Fruit fly (Drosophila melanogaster) whole organism, embryonic: ENCODE data around the gene et.

Experiments used
- CG10267 ChIP-seq: fragments of 200-800 bp; sonication (Bioruptor generic); optimal IDR thresholded peaks from 2 replicates; lab custom pipeline; 2018; ENCODE audit warnings: missing biosample characterization, mild to moderate bottlenecking, missing genetic modification characterization, moderate library complexity
- CG12391 ChIP-seq: fragments of 200-800 bp; sonication (Bioruptor generic); optimal IDR thresholded peaks from 3 replicates; lab custom pipeline; 2018; ENCODE audit warnings: missing biosample characterization, mild to moderate bottlenecking, missing genetic modification characterization, moderate library complexity
- CG13775 ChIP-seq: fragments of 200-800 bp; sonication (Bioruptor generic); optimal IDR thresholded peaks from 3 replicates; lab custom pipeline; 2017; ENCODE audit warnings: missing biosample characterization, mild to moderate bottlenecking, missing genetic modification characterization
- CG1647 ChIP-seq: fragments of 200-800 bp; sonication (Bioruptor generic); optimal IDR thresholded peaks from 3 replicates; lab custom pipeline; 2016; ENCODE audit warnings: missing biosample characterization, missing genetic modification characterization
- CG18262 ChIP-seq: fragments of 200-800 bp; optimal IDR thresholded peaks from 3 replicates; lab custom pipeline; 2019; ENCODE audit warnings: missing biosample characterization, mild to moderate bottlenecking, missing genetic modification characterization, moderate library complexity
- CG2712 ChIP-seq: fragments of 200-800 bp; optimal IDR thresholded peaks from 3 replicates; lab custom pipeline; 2019; ENCODE audit warnings: missing biosample characterization, mild to moderate bottlenecking, missing genetic modification characterization, moderate library complexity
- CG30020 ChIP-seq: fragments of 200-800 bp; optimal IDR thresholded peaks from 2 replicates; lab custom pipeline; 2019; ENCODE audit warnings: missing biosample characterization, mild to moderate bottlenecking, missing genetic modification characterization, moderate library complexity
- CG34422 ChIP-seq: fragments of 200-800 bp; sonication (Bioruptor generic); IDR thresholded peaks from 3 replicates; pipeline ENCODE4 v1.3.6; 2022; ENCODE audit warnings: missing biosample characterization, missing genetic modification characterization
- CG4854 ChIP-seq: fragments of 200-800 bp; sonication (Bioruptor generic); optimal IDR thresholded peaks from 2 replicates; lab custom pipeline; 2016; ENCODE audit warnings: missing biosample characterization, missing genetic modification characterization, inconsistent platforms
- CG5180 ChIP-seq: fragments of 200-800 bp; sonication (Bioruptor generic); optimal IDR thresholded peaks from 3 replicates; lab custom pipeline; 2017; ENCODE audit warnings: missing biosample characterization, missing genetic modification characterization, mild to moderate bottlenecking, moderate library complexity, missing genetic modification reagents
- CG6654 ChIP-seq: fragments of 200-800 bp; sonication (Bioruptor generic); optimal IDR thresholded peaks from 2 replicates; lab custom pipeline; 2017; ENCODE audit warnings: missing biosample characterization, mild to moderate bottlenecking, missing genetic modification characterization
- CG8765 ChIP-seq: fragments of 200-800 bp; sonication (Bioruptor generic); IDR thresholded peaks from 2 replicates; pipeline ENCODE4 v1.3.6; 2022; ENCODE audit warnings: missing biosample characterization, missing genetic modification characterization
- CG9797 ChIP-seq: fragments of 200-800 bp; sonication (Bioruptor generic); optimal IDR thresholded peaks from 3 replicates; lab custom pipeline; 2018; ENCODE audit warnings: missing biosample characterization, mild to moderate bottlenecking, missing genetic modification characterization
- Dll ChIP-seq: fragments of 200-800 bp; sonication (Bioruptor generic); IDR thresholded peaks from 4 replicates; pipeline ENCODE4 v1.3.6; 2022; ENCODE audit warnings: missing biosample characterization, missing genetic modification characterization; ENCODE audit not compliant: partially characterized antibody
- Doc3 ChIP-seq: fragments of 200-800 bp; sonication (Bioruptor generic); IDR thresholded peaks from 3 replicates; pipeline ENCODE4 v1.3.6; 2022; ENCODE audit warnings: missing biosample characterization, missing genetic modification characterization; ENCODE audit not compliant: partially characterized antibody
- Ets65A ChIP-seq: fragments of 200-800 bp; sonication (Bioruptor generic); peaks from one replicate; lab custom pipeline; 2016; ENCODE audit warnings: missing biosample characterization, missing genetic modification characterization
- HLH4C ChIP-seq: fragments of 200-800 bp; sonication (Bioruptor generic); IDR thresholded peaks from 3 replicates; pipeline ENCODE4 v1.3.6; 2022; ENCODE audit warnings: missing biosample characterization, missing genetic modification characterization; ENCODE audit not compliant: partially characterized antibody
- Hr78 ChIP-seq, 2 experiments: fragments of 200-800 bp in 1 of 2; fragments of >200 bp in 1 of 2; sonication (Bioruptor generic) in 1 of 2; optimal IDR thresholded peaks; 2 replicates each; lab custom pipeline; 2017 to 2019; ENCODE audit warnings: missing biosample characterization in 2 of 2, missing genetic modification characterization in 2 of 2, mild to moderate bottlenecking in 1 of 2, moderate library complexity in 1 of 2
- Mad ChIP-seq: fragments of 200-800 bp; sonication (Bioruptor generic); optimal IDR thresholded peaks from 2 replicates; lab custom pipeline; 2016; ENCODE audit warnings: missing biosample characterization, missing genetic modification characterization
- Optix ChIP-seq: fragments of 200-800 bp; sonication (Bioruptor generic); IDR thresholded peaks from 3 replicates; pipeline ENCODE4 v1.3.6; 2022; ENCODE audit warnings: missing biosample characterization, missing genetic modification characterization
- PHDP ChIP-seq: fragments of 200-800 bp; sonication (Bioruptor generic); optimal IDR thresholded peaks from 3 replicates; lab custom pipeline; 2018; ENCODE audit warnings: missing biosample characterization, mild to moderate bottlenecking, missing genetic modification characterization, moderate library complexity
- Trl ChIP-seq, 3 experiments: fragments of >200 bp in 2 of 3; fragments of 200-800 bp in 1 of 3; sonication (Bioruptor generic) in 1 of 3; optimal IDR thresholded peaks; 2 replicates in 1 of 3; 3 replicates in 2 of 3; lab custom pipeline; 2016 to 2017; ENCODE audit warnings: missing biosample characterization in 1 of 3, missing genetic modification characterization in 1 of 3
- ara ChIP-seq: fragments of 200-800 bp; sonication (Bioruptor generic); IDR thresholded peaks from 2 replicates; pipeline ENCODE4 v1.3.6; 2022; ENCODE audit warnings: missing biosample characterization, missing genetic modification characterization
- ato ChIP-seq: fragments of 200-800 bp; sonication (Bioruptor generic); IDR thresholded peaks from 2 replicates; pipeline ENCODE4 v1.3.6; 2022; ENCODE audit warnings: missing biosample characterization, missing genetic modification characterization; ENCODE audit not compliant: partially characterized antibody
- crol ChIP-seq: fragments of 200-800 bp; sonication (Bioruptor generic); IDR thresholded peaks from 2 replicates; pipeline ENCODE4 v1.3.6; 2022; ENCODE audit warnings: missing biosample characterization, missing genetic modification characterization
- dan ChIP-seq: fragments of 200-800 bp; sonication (Bioruptor generic); IDR thresholded peaks from 2 replicates; pipeline ENCODE4 v1.3.6; 2022; ENCODE audit warnings: missing biosample characterization, missing genetic modification characterization
- dimm ChIP-seq: fragments of 200-800 bp; sonication (Bioruptor generic); IDR thresholded peaks from 2 replicates; pipeline ENCODE4 v1.3.6; 2022; ENCODE audit warnings: missing biosample characterization, missing genetic modification characterization
- dmrt11E ChIP-seq: fragments of 200-800 bp; sonication (Bioruptor generic); optimal IDR thresholded peaks from 3 replicates; lab custom pipeline; 2018; ENCODE audit warnings: missing biosample characterization, mild to moderate bottlenecking, missing genetic modification characterization, moderate library complexity
- dmrt99B ChIP-seq: fragments of 200-800 bp; sonication (Bioruptor generic); optimal IDR thresholded peaks from 2 replicates; lab custom pipeline; 2018; ENCODE audit warnings: missing biosample characterization, mild to moderate bottlenecking, missing genetic modification characterization, moderate library complexity
- esg ChIP-seq: fragments of 200-800 bp; sonication (Bioruptor generic); conservative IDR thresholded peaks from 2 replicates; pipeline ENCODE4 v1.3.6; 2022; ENCODE audit warnings: missing biosample characterization, missing genetic modification characterization
- grau ChIP-seq: fragments of 200-800 bp; optimal IDR thresholded peaks from 3 replicates; lab custom pipeline; 2019; ENCODE audit warnings: missing biosample characterization, mild to moderate bottlenecking, missing genetic modification characterization, moderate library complexity
- hth ChIP-seq: fragments of >200 bp; optimal IDR thresholded peaks from 2 replicates; lab custom pipeline; 2017; ENCODE audit warnings: inconsistent platforms
- kah ChIP-seq: fragments of 200-800 bp; sonication (Bioruptor generic); optimal IDR thresholded peaks from 2 replicates; lab custom pipeline; 2018; ENCODE audit warnings: missing biosample characterization, mild to moderate bottlenecking, missing genetic modification characterization
- kay ChIP-seq: fragments of 200-800 bp; sonication (Bioruptor generic); optimal IDR thresholded peaks from 2 replicates; lab custom pipeline; 2016; ENCODE audit warnings: missing biosample characterization, missing genetic modification characterization
- ranshi ChIP-seq: fragments of 200-800 bp; sonication (Bioruptor generic); IDR thresholded peaks from 2 replicates; pipeline ENCODE4 v1.3.6; 2022; ENCODE audit warnings: missing biosample characterization, missing genetic modification characterization
- row ChIP-seq: fragments of 200-800 bp; sonication (Bioruptor generic); IDR thresholded peaks from 3 replicates; pipeline ENCODE4 v1.3.6; 2022; ENCODE audit warnings: missing biosample characterization, missing genetic modification characterization
- sqz ChIP-seq: fragments of 200-800 bp; sonication (Bioruptor generic); optimal IDR thresholded peaks from 3 replicates; lab custom pipeline; 2018; ENCODE audit warnings: missing biosample characterization, mild to moderate bottlenecking, missing genetic modification characterization
- tna ChIP-seq: fragments of 200-800 bp; sonication (Bioruptor generic); IDR thresholded peaks from 2 replicates; pipeline ENCODE4 v1.3.6; 2022; ENCODE audit warnings: missing biosample characterization, missing genetic modification characterization; ENCODE audit not compliant: partially characterized antibody
- wek ChIP-seq: fragments of 200-800 bp; sonication (Bioruptor generic); optimal IDR thresholded peaks from 3 replicates; lab custom pipeline; 2018; ENCODE audit warnings: missing biosample characterization, mild to moderate bottlenecking, missing genetic modification characterization, moderate library complexity

The et gene

DNA sequence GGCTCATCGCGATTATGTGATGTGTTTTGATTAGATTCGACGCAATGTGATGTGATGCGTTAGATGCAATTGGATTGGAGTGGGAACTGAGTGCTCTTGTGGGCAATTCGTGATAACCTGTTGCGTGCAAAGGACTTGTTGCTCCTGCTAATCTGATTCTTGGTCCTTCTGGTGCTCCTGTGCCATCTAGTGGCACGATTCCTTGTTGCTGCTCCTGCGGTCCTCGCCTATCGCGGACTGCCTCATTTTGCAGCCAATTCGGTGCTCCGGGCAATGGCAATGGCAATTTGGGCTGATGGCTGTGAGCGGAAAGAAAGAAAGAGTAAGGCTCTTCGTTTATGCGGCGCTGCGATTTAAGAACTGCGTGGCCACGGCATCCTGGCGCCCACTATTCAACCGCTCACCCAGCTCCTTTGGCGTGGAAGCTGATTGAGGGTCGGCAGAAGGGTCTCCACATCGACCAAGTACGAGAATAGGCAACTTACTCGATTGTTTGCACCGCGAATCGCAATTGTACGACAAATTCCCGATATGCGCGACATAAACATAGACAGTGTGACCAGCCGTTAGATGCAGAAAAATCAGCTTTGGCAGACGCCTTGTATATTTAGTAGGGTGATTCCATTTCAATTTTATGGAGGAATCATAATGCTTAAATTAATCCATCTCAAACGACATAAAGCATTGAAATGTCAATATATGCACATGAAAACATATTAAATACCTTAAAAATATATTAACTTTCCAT is 17.4 kb upstream of the et start, which contains the start of gene Mer (continued):
- TF ChIP-seq CG9797 (GFP tag; lab: Kevin White, UChicago) (peak; percentile 67), CG1647 (GFP tag; lab: Kevin White, UChicago) (peak; percentile 62), Hr78 (GFP tag; optimal IDR thresholded peaks at IDR 0.05; lab: Kevin White, UChicago) (no peak), CG12391 (tag; lab: Kevin White, UChicago) (peak; percentile 82), Mad (GFP tag; lab: Kevin White, UChicago) (peak; percentile 82), sqz (GFP tag; lab: Kevin White, UChicago) (no peak), ato (GFP tag; lab: Robert Waterston, UW) (no peak), dmrt99B (tag; lab: Kevin White, UChicago) (peak; percentile 84)

dm6 chrX:19690050-19690449 is 14.4 kb upstream of the et start:
- TF ChIP-seq dan (GFP tag; lab: Robert Waterston, UW) = no peak
- TF ChIP-seq tna (GFP tag; lab: Robert Waterston, UW) = no peak
- no peak for TF ChIP-seq CG4854
- no peak for TF ChIP-seq CG18262 (tag; lab: Kevin White, UChicago)
- TF ChIP-seq CG34422 (GFP tag; lab: Robert Waterston, UW) = no peak
- TF ChIP-seq CG6654 (GFP tag; lab: Kevin White, UChicago) = no peak
- TF ChIP-seq PHDP (tag; lab: Kevin White, UChicago) = no peak
- no peak for TF ChIP-seq hth (lab: Kevin White, UChicago)
- TF ChIP-seq Trl (optimal IDR thresholded peaks at IDR 0.05; lab: Kevin White, UChicago) = peak; percentile 61 to 66
- TF ChIP-seq Trl (GFP tag; optimal IDR thresholded peaks at IDR 0.05; lab: Kevin White, UChicago) = no peak
- TF ChIP-seq Dll (GFP tag; lab: Robert Waterston, UW) = 0 out of 4 replicates have a peak, but pooled peaks have one; percentile 19

- TF ChIP-seq Ets65A = peak; percentile 83
- TF ChIP-seq esg (GFP tag; lab: Robert Waterston, UW) = no peak
Measured at dm6 chrX:19688848-19689247, 13.2 kb upstream of the et start, which contains the start of gene CG14227. Gene CG14227, minus strand, starts transcription at chrX:19688948.

DNA sequence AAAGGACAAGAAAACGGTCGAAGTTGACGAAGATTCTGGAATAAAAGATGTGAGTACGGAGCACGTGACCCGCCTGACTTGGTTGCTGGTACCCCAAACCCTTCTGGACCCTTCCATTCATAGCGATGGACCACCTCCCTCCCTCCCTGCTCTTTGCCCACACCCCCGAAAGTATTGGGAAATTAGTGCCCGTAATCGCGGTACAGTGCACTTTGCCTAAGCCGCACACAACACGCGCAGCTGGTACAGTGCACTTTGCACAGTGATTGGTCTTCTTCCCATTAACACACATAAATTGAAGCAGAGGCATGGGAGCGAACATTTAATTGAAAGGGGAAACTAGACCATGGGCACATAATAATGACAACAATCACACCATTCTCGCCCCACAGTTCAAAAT is 8.4 kb upstream of the et start:
- TF ChIP-seq Optix = 0 out of 3 replicates have a peak, but pooled peaks have one; percentile 27
- peak; percentile 75 for TF ChIP-seq crol
- peak; percentile 23; the same call in 1 of the 3 replicates for TF ChIP-seq row (GFP tag; lab: Robert Waterston, UW)
- TF ChIP-seq CG10267 (tag; lab: Kevin White, UChicago) = no peak
- TF ChIP-seq CG30020 (tag; lab: Kevin White, UChicago) = no peak
- peak; percentile 24; the same call in 1 of the 2 replicates for TF ChIP-seq ranshi
- 0 out of 2 replicates have a peak, but pooled peaks have one; percentile 37 for TF ChIP-seq ara (GFP tag; lab: Robert Waterston, UW)
- TF ChIP-seq CG8765 (GFP tag; lab: Robert Waterston, UW) = no peak
- peak; percentile 86 for TF ChIP-seq grau
- TF ChIP-seq, all 482 proteins: peak for 6

dm6 chrX:19683040-19683875 is 7.6 kb upstream of the et start, which contains the start of the genes dome and Ubqn:
Gene dome, minus strand, starts transcription at chrX:19683518.
Gene Ubqn, plus strand, starts transcription at chrX:19683808.
- TF ChIP-seq Doc3 (GFP tag; lab: Robert Waterston, UW) (peak; percentile 82), HLH4C (GFP tag; lab: Robert Waterston, UW) (peak; percentile 96), CG2712 (tag; lab: Kevin White, UChicago) (peak; percentile 37), dmrt11E (tag; lab: Kevin White, UChicago) (peak; percentile 23), wek (GFP tag; lab: Kevin White, UChicago) (peak; percentile 2), tna (GFP tag; lab: Robert Waterston, UW) (peak; percentile 88; the same call in 1 of the 2 replicates), kay (GFP tag; lab: Kevin White, UChicago) (peak; percentile 71), dimm (GFP tag; lab: Robert Waterston, UW) (no peak), CG13775 (GFP tag; lab: Kevin White, UChicago) (peak; percentile 16), CG5180 (GFP tag; lab: Kevin White, UChicago) (peak; percentile 23), kah (GFP tag; lab: Kevin White, UChicago) (peak; percentile 33)
